Worm (Caenorhabditis elegans) whole organism, mixed stage, embryonic: Measurements from ENCODE around the gene ceh-36.

Experiments
- M03D4.4 ChIP-seq: sonication (generic microtip); optimal IDR thresholded peaks from 2 replicates; lab custom pipeline; 2017; ENCODE audit warnings: mild to moderate bottlenecking, missing genetic modification characterization, missing compliant biosample characterization
- bed-3 ChIP-seq: fragments of 200-800 bp; sonication (Bioruptor generic); optimal IDR thresholded peaks from 3 replicates; lab custom pipeline; 2018; ENCODE audit warnings: mild to moderate bottlenecking, missing genetic modification characterization, moderate library complexity, missing compliant biosample characterization
- blmp-1 ChIP-seq: fragments of 150-350 bp; optimal IDR thresholded peaks from 2 replicates; lab custom pipeline; 2014; ENCODE audit warnings: missing biosample characterization, missing genetic modification characterization
- ceh-39 ChIP-seq: fragments of 150-350 bp; optimal IDR thresholded peaks from 2 replicates; lab custom pipeline; 2014; ENCODE audit warnings: missing biosample characterization, missing genetic modification characterization
- ceh-43 ChIP-seq: fragments of 200-800 bp; sonication (Bioruptor generic); optimal IDR thresholded peaks from 2 replicates; lab custom pipeline; 2018; ENCODE audit warnings: mild to moderate bottlenecking, missing genetic modification characterization, moderate library complexity, missing compliant biosample characterization
- ceh-83 ChIP-seq: fragments of 200-800 bp; sonication (Bioruptor generic); optimal IDR thresholded peaks from 2 replicates; lab custom pipeline; 2018; ENCODE audit warnings: mild to moderate bottlenecking, missing genetic modification characterization, missing compliant biosample characterization
- ces-1 ChIP-seq: fragments of 150-350 bp; optimal IDR thresholded peaks from 2 replicates; lab custom pipeline; 2014; ENCODE audit warnings: missing biosample characterization, missing genetic modification reagents, missing genetic modification characterization
- cnd-1 ChIP-seq: fragments of 200-800 bp; sonication (Bioruptor generic); optimal IDR thresholded peaks from 2 replicates; lab custom pipeline; 2018; ENCODE audit warnings: mild to moderate bottlenecking, missing genetic modification characterization, missing compliant biosample characterization
- drap-1 ChIP-seq: fragments of 200-800 bp; sonication (Bioruptor generic); optimal IDR thresholded peaks from 3 replicates; lab custom pipeline; 2018; ENCODE audit warnings: mild to moderate bottlenecking, missing genetic modification characterization, missing compliant biosample characterization
- elt-1 ChIP-seq: sonication (generic microtip); optimal IDR thresholded peaks from 2 replicates; lab custom pipeline; 2017; ENCODE audit warnings: missing genetic modification characterization, mild to moderate bottlenecking, missing compliant biosample characterization, antibody characterized with exemption, moderate library complexity, borderline replicate concordance; ENCODE audit not compliant: insufficient read depth
- flh-1 ChIP-seq: fragments of 200-800 bp; sonication (Bioruptor generic); optimal IDR thresholded peaks from 2 replicates; lab custom pipeline; 2018; ENCODE audit warnings: mild to moderate bottlenecking, missing genetic modification characterization, moderate library complexity, missing compliant biosample characterization
- ham-2 ChIP-seq: fragments of 200-800 bp; sonication (Bioruptor generic); optimal IDR thresholded peaks from 2 replicates; lab custom pipeline; 2018; ENCODE audit warnings: mild to moderate bottlenecking, missing genetic modification characterization, missing compliant biosample characterization
- hlh-1 ChIP-seq: fragments of 150-350 bp; optimal IDR thresholded peaks from 2 replicates; lab custom pipeline; 2014; ENCODE audit warnings: missing biosample characterization, missing genetic modification reagents, missing genetic modification characterization
- lin-13 ChIP-seq: fragments of 150-350 bp; optimal IDR thresholded peaks from 2 replicates; lab custom pipeline; 2014; ENCODE audit warnings: missing biosample characterization, missing genetic modification characterization
- lin-32 ChIP-seq: fragments of 200-800 bp; sonication (Bioruptor generic); optimal IDR thresholded peaks from 2 replicates; lab custom pipeline; 2018; ENCODE audit warnings: mild to moderate bottlenecking, missing genetic modification characterization, missing compliant biosample characterization
- lsy-2 ChIP-seq: fragments of 150-350 bp; optimal IDR thresholded peaks from 2 replicates; lab custom pipeline; 2014; ENCODE audit warnings: missing biosample characterization, missing genetic modification characterization
- mab-5 ChIP-seq: fragments of 150-350 bp; optimal IDR thresholded peaks from 2 replicates; lab custom pipeline; 2014; ENCODE audit warnings: missing biosample characterization, missing genetic modification characterization
- mep-1 ChIP-seq: fragments of 150-350 bp; optimal IDR thresholded peaks from 2 replicates; lab custom pipeline; 2017; ENCODE audit warnings: missing biosample characterization, missing genetic modification reagents, missing genetic modification characterization, inconsistent platforms
- mls-2 ChIP-seq: sonication (generic microtip); optimal IDR thresholded peaks from 2 replicates; lab custom pipeline; 2016; ENCODE audit warnings: mild to moderate bottlenecking, missing genetic modification characterization, moderate library complexity, missing compliant biosample characterization
- nhr-12 ChIP-seq: fragments of 150-350 bp; optimal IDR thresholded peaks from 2 replicates; lab custom pipeline; 2014; ENCODE audit warnings: missing biosample characterization, missing genetic modification characterization
- nhr-2 ChIP-seq: fragments of 150-350 bp; optimal IDR thresholded peaks from 2 replicates; lab custom pipeline; 2014; ENCODE audit warnings: missing biosample characterization, missing genetic modification characterization
- nhr-237 ChIP-seq: fragments of 150-350 bp; optimal IDR thresholded peaks from 2 replicates; lab custom pipeline; 2014; ENCODE audit warnings: missing biosample characterization, missing genetic modification characterization
- nhr-28 ChIP-seq: fragments of 150-350 bp; optimal IDR thresholded peaks from 2 replicates; lab custom pipeline; 2014; ENCODE audit warnings: missing biosample characterization, missing genetic modification characterization
- nhr-76 ChIP-seq: sonication (generic microtip); optimal IDR thresholded peaks from 2 replicates; lab custom pipeline; 2017; ENCODE audit warnings: missing biosample characterization, missing genetic modification characterization
- sem-2 ChIP-seq: fragments of 200-800 bp; sonication (Bioruptor generic); optimal IDR thresholded peaks from 2 replicates; lab custom pipeline; 2018; ENCODE audit warnings: mild to moderate bottlenecking, missing genetic modification characterization, missing compliant biosample characterization
- snpc-4 ChIP-seq: fragments of 150-350 bp; optimal IDR thresholded peaks from 2 replicates; lab custom pipeline; 2014; ENCODE audit warnings: missing biosample characterization, missing genetic modification characterization
- sptf-1 ChIP-seq: sonication (generic microtip); optimal IDR thresholded peaks from 2 replicates; lab custom pipeline; 2017; ENCODE audit warnings: mild to moderate bottlenecking, missing genetic modification characterization, moderate library complexity, missing compliant biosample characterization
- tbx-8 ChIP-seq: fragments of 200-800 bp; sonication (Bioruptor generic); optimal IDR thresholded peaks from 2 replicates; lab custom pipeline; 2018; ENCODE audit warnings: mild to moderate bottlenecking, missing genetic modification characterization, moderate library complexity, missing compliant biosample characterization
- unc-120 ChIP-seq: sonication (generic microtip); optimal IDR thresholded peaks from 2 replicates; lab custom pipeline; 2017; ENCODE audit warnings: missing genetic modification characterization, missing compliant biosample characterization; ENCODE audit not compliant: poor library complexity, severe bottlenecking
- unc-39 ChIP-seq: fragments of 150-350 bp; optimal IDR thresholded peaks from 2 replicates; lab custom pipeline; 2014; ENCODE audit warnings: missing biosample characterization, missing genetic modification characterization
- zip-8 ChIP-seq: fragments of 150-350 bp; optimal IDR thresholded peaks from 2 replicates; lab custom pipeline; 2014; ENCODE audit warnings: missing biosample characterization, missing genetic modification characterization
- ztf-11 ChIP-seq: fragments of 150-350 bp; optimal IDR thresholded peaks from 2 replicates; lab custom pipeline; 2014; ENCODE audit warnings: missing biosample characterization, missing genetic modification characterization

The ceh-36 gene

DNA sequence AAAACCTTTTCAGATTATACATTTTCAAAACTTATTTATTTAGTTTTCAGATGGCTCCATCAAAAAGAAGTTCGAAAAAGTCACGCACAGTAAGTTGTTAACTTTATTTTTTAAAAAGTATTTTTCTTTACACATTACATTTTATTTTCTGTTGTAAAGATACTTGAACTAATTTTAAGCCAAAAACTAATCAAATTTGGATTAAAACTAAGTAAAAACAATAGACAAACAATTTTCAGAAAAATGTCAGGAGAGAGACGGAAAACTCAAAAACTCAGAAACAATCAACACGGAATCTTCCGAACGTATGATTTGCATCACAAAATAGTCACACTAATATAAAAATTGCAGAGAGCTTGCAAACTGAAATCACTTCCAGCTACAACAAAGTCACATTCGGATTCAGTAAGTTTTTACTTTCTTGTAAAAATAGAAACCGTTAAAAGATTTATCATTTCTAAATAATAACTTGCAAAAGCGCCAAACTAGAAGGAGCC is 44.4 kb downstream of the ceh-36 start, which contains the start of gene ceh-89:
Gene ceh-89, plus strand, starts transcription at position 51 of the 497 bp plus-strand sequence.
- TF ChIP-seq cnd-1 (no peak), blmp-1 (no peak), mab-5 (tag; lab: Kevin White, UChicago) (no peak), nhr-12 (tag; lab: Kevin White, UChicago) (no peak), nhr-76 (tag; lab: Kevin White, UChicago) (no peak), ces-1 (no peak), ceh-83 (GFP tag; lab: Kevin White, UChicago) (no peak), hlh-1 (tag; lab: Kevin White, UChicago) (no peak)

DNA sequence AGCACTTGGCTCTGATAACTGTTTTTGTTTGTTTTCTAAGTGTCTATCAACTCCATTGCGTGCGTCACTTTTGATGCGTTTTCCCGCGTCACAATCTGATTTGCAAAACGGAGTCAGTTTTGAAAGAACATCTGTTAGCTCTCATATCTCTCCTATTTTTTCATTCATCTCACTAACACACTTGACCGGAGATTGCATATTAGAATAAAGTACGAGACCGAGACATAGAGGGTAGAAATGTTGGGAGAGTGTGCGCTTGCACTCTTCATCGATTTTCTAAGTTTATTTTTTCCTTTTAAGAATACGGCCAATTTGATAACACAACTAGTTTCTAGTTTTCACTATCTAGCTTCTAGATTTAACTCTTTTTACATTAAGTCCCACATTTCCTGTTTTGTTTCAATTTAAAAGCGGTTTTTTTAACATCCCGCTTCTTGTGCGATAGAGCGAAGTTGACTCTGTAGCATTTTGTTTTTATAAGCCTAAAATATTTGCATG is 45.0 kb downstream of the ceh-36 start:
- TF ChIP-seq bed-3 (GFP tag; lab: Kevin White, UChicago) (no peak), flh-1 (GFP tag; lab: Kevin White, UChicago) (no peak), nhr-2 (tag; lab: Kevin White, UChicago) (peak; percentile 54), drap-1 (GFP tag; lab: Kevin White, UChicago) (no peak), ces-1 (peak; percentile 71), zip-8 (tag; lab: Kevin White, UChicago) (no peak)

DNA sequence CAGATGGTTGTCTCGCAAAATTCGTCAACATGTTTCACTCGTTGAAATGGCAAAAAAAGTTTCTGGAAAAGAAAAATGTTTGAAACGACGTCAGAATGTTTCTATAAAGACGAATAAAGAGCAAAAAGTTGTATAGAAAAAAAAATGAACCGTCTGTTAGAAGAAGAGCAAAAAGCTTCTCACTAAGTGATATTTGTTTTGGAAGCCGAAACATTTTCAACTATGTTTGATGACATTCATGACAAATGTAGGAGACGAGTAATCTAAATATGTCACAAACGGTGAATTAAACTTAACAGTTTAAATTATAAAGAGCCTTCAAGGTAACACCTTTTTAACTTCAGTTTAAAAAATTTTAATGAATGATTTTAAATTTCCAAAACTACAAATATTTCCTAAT is 46.3 kb downstream of the ceh-36 start, which contains the start of gene nkat-1:
Gene nkat-1, minus strand, starts transcription at position 101 of the 400 bp plus-strand sequence.
- TF ChIP-seq mep-1: no peak
- no peak for TF ChIP-seq zip-8 (tag; lab: Kevin White, UChicago)
- TF ChIP-seq ceh-39: no peak
- TF ChIP-seq unc-120: no peak
- no peak for TF ChIP-seq ztf-11 (tag; lab: Kevin White, UChicago)
- no peak for TF ChIP-seq sptf-1
- no peak for TF ChIP-seq drap-1 (GFP tag; lab: Kevin White, UChicago)
- TF ChIP-seq cnd-1: no peak
- TF ChIP-seq lin-13 (tag; lab: Kevin White, UChicago): no peak
- no peak for TF ChIP-seq lin-32 (GFP tag; lab: Kevin White, UChicago)
- TF ChIP-seq M03D4.4 (tag; lab: Kevin White, UChicago): no peak
- TF ChIP-seq ces-1: no peak
- TF ChIP-seq hlh-1 (tag; lab: Kevin White, UChicago): no peak

DNA sequence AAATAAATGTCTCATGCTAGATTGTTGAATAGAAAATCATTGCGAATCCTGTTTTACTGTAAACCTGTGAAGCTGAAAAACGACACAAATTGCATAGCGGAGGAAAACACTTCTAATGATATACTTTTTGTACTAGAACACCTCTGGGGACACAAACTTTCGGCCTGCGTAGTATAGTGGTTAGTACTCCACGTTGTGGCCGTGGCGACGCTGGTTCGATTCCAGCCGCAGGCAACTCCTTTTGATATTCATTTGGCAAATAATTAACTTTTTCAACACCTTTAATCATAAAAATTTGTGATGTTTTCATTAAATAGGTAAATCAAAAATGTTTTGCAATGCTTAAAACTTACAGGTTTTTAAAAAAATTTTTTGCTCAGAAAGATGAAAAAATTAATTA is 51.5 kb downstream of the ceh-36 start:
- TF ChIP-seq lin-13 (tag; lab: Kevin White, UChicago) (no peak), unc-39 (tag; lab: Kevin White, UChicago) (no peak), nhr-237 (no peak), bed-3 (GFP tag; lab: Kevin White, UChicago) (no peak), nhr-28 (tag; lab: Kevin White, UChicago) (no peak), M03D4.4 (tag; lab: Kevin White, UChicago) (no peak), lin-32 (GFP tag; lab: Kevin White, UChicago) (no peak), cnd-1 (no peak), tbx-8 (GFP tag; lab: Kevin White, UChicago) (no peak), flh-1 (GFP tag; lab: Kevin White, UChicago) (no peak), ceh-39 (no peak), lsy-2 (tag; lab: Kevin White, UChicago) (no peak), mab-5 (tag; lab: Kevin White, UChicago) (no peak)

DNA sequence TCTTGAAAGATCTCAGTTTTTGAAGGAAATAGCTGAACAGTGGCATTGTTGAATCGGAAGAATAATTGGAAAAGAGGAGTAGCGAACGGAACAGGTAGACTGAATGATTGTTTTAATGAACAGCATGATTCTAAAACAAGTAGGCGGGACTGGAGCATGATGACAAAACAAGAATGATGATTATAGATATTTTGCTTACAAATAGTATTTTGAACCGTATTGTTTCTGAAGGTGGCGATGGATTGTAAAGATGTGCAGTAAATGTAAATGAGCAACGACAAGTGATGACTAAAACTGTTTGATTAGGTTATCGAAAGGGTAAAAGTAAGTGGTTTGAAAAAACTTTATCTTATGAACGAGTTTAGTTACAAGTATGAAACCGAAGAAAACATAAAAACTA is 52.1 kb downstream of the ceh-36 start, which contains the start of gene F28H6.8:
Gene F28H6.8, minus strand, starts transcription at position 101 of the 400 bp plus-strand sequence.
- TF ChIP-seq nhr-237 (no peak), bed-3 (GFP tag; lab: Kevin White, UChicago) (no peak), ham-2 (GFP tag; lab: Kevin White, UChicago) (no peak), sem-2 (no peak), snpc-4 (no peak), elt-1 (tag; lab: Kevin White, UChicago) (no peak), M03D4.4 (tag; lab: Kevin White, UChicago) (no peak), flh-1 (GFP tag; lab: Kevin White, UChicago) (no peak), mls-2 (no peak), ztf-11 (tag; lab: Kevin White, UChicago) (no peak), zip-8 (tag; lab: Kevin White, UChicago) (no peak), mep-1 (no peak), ceh-83 (GFP tag; lab: Kevin White, UChicago) (no peak), hlh-1 (tag; lab: Kevin White, UChicago) (no peak), ceh-43 (GFP tag; lab: Kevin White, UChicago) (no peak), sptf-1 (no peak), unc-39 (tag; lab: Kevin White, UChicago) (no peak), ces-1 (no peak), nhr-76 (tag; lab: Kevin White, UChicago) (no peak), drap-1 (GFP tag; lab: Kevin White, UChicago) (no peak)
